Fruit fly (Drosophila melanogaster): ENCODE results near the gene Ance-2.

Gene Ance-2

DNA sequence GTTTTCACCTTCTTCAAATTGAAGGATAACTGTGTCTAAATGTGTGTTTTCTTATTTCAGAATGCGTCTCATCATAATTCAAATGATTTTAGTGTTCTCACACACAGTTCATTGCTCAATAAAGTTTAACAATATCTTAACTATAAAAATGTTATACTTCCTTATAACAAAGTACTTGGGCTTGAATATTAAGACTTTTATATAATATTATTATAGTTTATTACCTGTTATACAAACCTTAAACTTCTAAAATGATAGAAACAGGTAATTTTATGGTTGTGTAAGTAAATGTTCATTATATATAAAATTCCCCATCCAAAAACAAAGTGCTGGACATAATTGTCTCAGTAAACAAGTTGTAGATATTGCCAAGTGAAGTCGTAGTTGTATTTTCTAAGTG is at the start of gene Ance-2:
Ance-2 (plus strand) TSS at position 301 of the 400 bp plus-strand sequence.
- TF ChIP-seq ey (GFP tag; optimal IDR thresholded peaks at IDR 0.05) (no peak), fru (GFP tag; optimal IDR thresholded peaks at IDR 0.05) (no peak), dmrt93B (GFP tag; optimal IDR thresholded peaks at IDR 0.05) (no peak), foxo (GFP tag; optimal IDR thresholded peaks at IDR 0.05) (no peak), OdsH (GFP tag; optimal IDR thresholded peaks at IDR 0.05) (no peak), woc (GFP tag; optimal IDR thresholded peaks at IDR 0.05) (no peak), sv (GFP tag; optimal IDR thresholded peaks at IDR 0.05) (no peak), N (GFP tag; optimal IDR thresholded peaks at IDR 0.05) (no peak), Myc (optimal IDR thresholded peaks at IDR 0.05) (no peak), dl (GFP tag; optimal IDR thresholded peaks at IDR 0.05; ENCODE audit: insufficient read depth in 1 of 2, partially characterized antibody in 2 of 2) (no peak), pan (optimal IDR thresholded peaks at IDR 0.05) (no peak), GATAd (GFP tag; optimal IDR thresholded peaks at IDR 0.05) (no peak), dsf (GFP tag; optimal IDR thresholded peaks at IDR 0.05; ENCODE audit: borderline replicate concordance) (no peak), sage (GFP tag; optimal IDR thresholded peaks at IDR 0.05) (no peak)

- TF ChIP-seq Dif (GFP tag; optimal IDR thresholded peaks at IDR 0.05; ENCODE audit: partially characterized antibody) (no peak), HLH106 (tag; optimal IDR thresholded peaks at IDR 0.05) (no peak), dl (GFP tag; optimal IDR thresholded peaks at IDR 0.05; ENCODE audit: insufficient read depth in 1 of 2, partially characterized antibody in 2 of 2) (no peak), Mio (GFP tag; optimal IDR thresholded peaks at IDR 0.05) (no peak), dmrt93B (GFP tag; optimal IDR thresholded peaks at IDR 0.05) (no peak), tai (GFP tag; optimal IDR thresholded peaks at IDR 0.05) (no peak), psq (GFP tag; optimal IDR thresholded peaks at IDR 0.05) (no peak), Jra (GFP tag; optimal IDR thresholded peaks at IDR 0.05) (no peak), dsf (GFP tag; optimal IDR thresholded peaks at IDR 0.05; ENCODE audit: borderline replicate concordance) (no peak), Rel (GFP tag; optimal IDR thresholded peaks at IDR 0.05) (no peak), Rel (tag; optimal IDR thresholded peaks at IDR 0.05) (no peak), fru (GFP tag; optimal IDR thresholded peaks at IDR 0.05) (no peak), Dfd (GFP tag; optimal IDR thresholded peaks at IDR 0.05) (no peak), rgr (GFP tag; optimal IDR thresholded peaks at IDR 0.05) (no peak)
Measured at dm6 chr2L:13867653-13868052, 41.5 kb upstream of the Ance-2 start.

- no peak for TF ChIP-seq CG9705 (GFP tag; optimal IDR thresholded peaks at IDR 0.05)
- no peak for TF ChIP-seq Dif (GFP tag; optimal IDR thresholded peaks at IDR 0.05; ENCODE audit: partially characterized antibody)
- no peak for TF ChIP-seq Dfd (GFP tag; optimal IDR thresholded peaks at IDR 0.05)
- TF ChIP-seq br (GFP tag; optimal IDR thresholded peaks at IDR 0.05), result no peak
- TF ChIP-seq Mio (GFP tag; optimal IDR thresholded peaks at IDR 0.05), result no peak
- TF ChIP-seq foxo (GFP tag; optimal IDR thresholded peaks at IDR 0.05), result no peak
- TF ChIP-seq Jra (GFP tag; optimal IDR thresholded peaks at IDR 0.05), result no peak
- TF ChIP-seq CG32264 (GFP tag; optimal IDR thresholded peaks at IDR 0.05), result no peak
- no peak for TF ChIP-seq Rel (GFP tag; optimal IDR thresholded peaks at IDR 0.05)
- no peak for TF ChIP-seq Rel (tag; optimal IDR thresholded peaks at IDR 0.05)
Measured at dm6 chr2L:13869400-13869799, 39.7 kb upstream of the Ance-2 start.

DNA sequence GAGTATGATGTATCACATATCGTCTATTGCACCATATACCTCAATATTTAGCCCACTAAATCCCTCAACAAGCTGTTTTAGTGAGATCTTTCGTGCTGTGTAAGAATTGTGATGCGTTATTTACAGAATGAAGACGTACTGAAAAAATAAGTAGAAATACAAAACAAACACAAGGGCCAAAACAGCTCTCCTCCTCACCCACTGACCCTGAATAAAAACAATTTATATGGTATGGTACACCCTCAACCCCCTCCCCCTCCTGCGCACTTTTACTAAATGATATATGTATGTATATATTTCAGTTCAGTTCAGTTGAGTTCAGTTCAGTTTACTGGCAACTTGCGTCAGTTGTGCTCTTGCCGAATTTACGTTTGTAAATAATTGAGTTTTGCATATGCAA is 36.0 kb upstream of the Ance-2 start:
- TF ChIP-seq woc (GFP tag; optimal IDR thresholded peaks at IDR 0.05) (no peak), CrebA (GFP tag; optimal IDR thresholded peaks at IDR 0.05; ENCODE audit: borderline replicate concordance) (no peak), GATAd (GFP tag; optimal IDR thresholded peaks at IDR 0.05) (no peak), dl (GFP tag; optimal IDR thresholded peaks at IDR 0.05; ENCODE audit: insufficient read depth in 1 of 2, partially characterized antibody in 2 of 2) (no peak), fru (GFP tag; optimal IDR thresholded peaks at IDR 0.05) (no peak), CG32264 (GFP tag; optimal IDR thresholded peaks at IDR 0.05) (no peak), Abd-B (GFP tag; optimal IDR thresholded peaks at IDR 0.05) (no peak), h (GFP tag; optimal IDR thresholded peaks at IDR 0.05) (no peak)

dm6 chr2L:13876698-13877097 is 32.4 kb upstream of the Ance-2 start:
- TF ChIP-seq Rel (GFP tag; optimal IDR thresholded peaks at IDR 0.05) (no peak), Rel (tag; optimal IDR thresholded peaks at IDR 0.05) (no peak), Hr78 (GFP tag; optimal IDR thresholded peaks at IDR 0.05) (no peak)
